Worm (Caenorhabditis elegans): ENCODE measurements around the gene fan-1.

The fan-1 gene

ce11 chrIV:6585397-6585921, 37.0 kb downstream of the fan-1 start, which contains the start of the genes F38A5.2 and dnj-11 (continued):
- TF ChIP-seq tbx-2 (tag; optimal IDR thresholded peaks at IDR 0.05) (peak; percentile 86), unc-62 (GFP tag; optimal IDR thresholded peaks at IDR 0.05) (no peak), F16B12.6 (tag; optimal IDR thresholded peaks at IDR 0.05) (peak; percentile 60), grh-1 (GFP tag; IDR thresholded peaks at IDR 0.05) (peak; percentile 74), lin-39 (tag; optimal IDR thresholded peaks at IDR 0.05) (peak; percentile 59), elt-2 (tag; optimal IDR thresholded peaks at IDR 0.05) (peak; percentile 37), unc-130 (tag; optimal IDR thresholded peaks at IDR 0.05) (peak; percentile 90), dpl-1 (GFP tag; optimal IDR thresholded peaks at IDR 0.05) (peak; percentile 79 to 86 (median 83)), nhr-77 (tag; optimal IDR thresholded peaks at IDR 0.05) (peak; percentile 77), irx-1 (tag; optimal IDR thresholded peaks at IDR 0.05) (peak; percentile 75), swsn-7 (tag; optimal IDR thresholded peaks at IDR 0.05) (peak; percentile 85), fkh-10 (GFP tag; optimal IDR thresholded peaks at IDR 0.05) (peak; percentile 65), ets-5 (GFP tag; IDR thresholded peaks at IDR 0.05) (no peak), mdl-1 (tag; optimal IDR thresholded peaks at IDR 0.05) (peak in 1 of 2 experiments; percentile 76), nhr-20 (tag; optimal IDR thresholded peaks at IDR 0.05) (peak; percentile 87), nhr-84 (tag; optimal IDR thresholded peaks at IDR 0.05) (peak; percentile 19), C34B4.2 (tag; optimal IDR thresholded peaks at IDR 0.05) (no peak), ztf-4 (tag; optimal IDR thresholded peaks at IDR 0.05) (peak; percentile 29), mef-2 (tag; optimal IDR thresholded peaks at IDR 0.05) (no peak), pag-3 (tag; optimal IDR thresholded peaks at IDR 0.05; ENCODE audit: borderline replicate concordance, insufficient read depth) (peak; percentile 26), nhr-12 (tag; optimal IDR thresholded peaks at IDR 0.05) (no peak), dsc-1 (tag; optimal IDR thresholded peaks at IDR 0.05) (peak; percentile 75), skn-1 (tag; optimal IDR thresholded peaks at IDR 0.05) (peak; percentile 90), blmp-1 (tag; optimal IDR thresholded peaks at IDR 0.05) (peak; percentile 72), efl-1 (optimal IDR thresholded peaks at IDR 0.05) (peak; percentile 88 to 90), efl-1 (GFP tag; optimal IDR thresholded peaks at IDR 0.05 in 1 of 2) (peak; percentile 83 to 98), lsy-2 (tag; optimal IDR thresholded peaks at IDR 0.05) (peak; percentile 87 to 93), nhr-47 (tag; optimal IDR thresholded peaks at IDR 0.05) (peak; percentile 88), aly-2 (tag; optimal IDR thresholded peaks at IDR 0.05) (peak; percentile 85), mab-9 (GFP tag; IDR thresholded peaks at IDR 0.05) (no peak), ztf-11 (tag; optimal IDR thresholded peaks at IDR 0.05) (peak in 1 of 2 experiments; percentile 48), efl-3 (GFP tag; optimal IDR thresholded peaks at IDR 0.05) (no peak)

ce11 chrIV:6588080-6588613, 39.7 kb downstream of the fan-1 start:
- no peak for TF ChIP-seq irx-1 (tag; optimal IDR thresholded peaks at IDR 0.05)
- TF ChIP-seq lin-13 (GFP tag; optimal IDR thresholded peaks at IDR 0.05), result no peak
- TF ChIP-seq lin-35 (GFP tag; optimal IDR thresholded peaks at IDR 0.05), result no peak
- TF ChIP-seq fkh-4 (tag; optimal IDR thresholded peaks at IDR 0.05; ENCODE audit: borderline replicate concordance), result no peak
- no peak for TF ChIP-seq elt-3 (tag; optimal IDR thresholded peaks at IDR 0.05)
- no peak for TF ChIP-seq isw-1 (GFP tag; IDR thresholded peaks at IDR 0.05)
- TF ChIP-seq tbx-2 (tag; optimal IDR thresholded peaks at IDR 0.05), result no peak
- no peak for TF ChIP-seq ztf-11 (tag; optimal IDR thresholded peaks at IDR 0.05)
- no peak for TF ChIP-seq mef-2 (tag; optimal IDR thresholded peaks at IDR 0.05)
- no peak for TF ChIP-seq nhr-11 (tag; optimal IDR thresholded peaks at IDR 0.05)
- TF ChIP-seq tlp-1 (tag; optimal IDR thresholded peaks at IDR 0.05), result no peak
- no peak for TF ChIP-seq nhr-76 (tag; optimal IDR thresholded peaks at IDR 0.05)
- TF ChIP-seq efl-3 (GFP tag; optimal IDR thresholded peaks at IDR 0.05), result no peak
- TF ChIP-seq egl-13 (tag; optimal IDR thresholded peaks at IDR 0.05), result no peak
- TF ChIP-seq lin-15B (tag; optimal IDR thresholded peaks at IDR 0.05), result no peak
- no peak for TF ChIP-seq nhr-71 (tag; optimal IDR thresholded peaks at IDR 0.05)
- no peak for TF ChIP-seq zip-4 (GFP tag; optimal IDR thresholded peaks at IDR 0.05)
- no peak for TF ChIP-seq nhr-85 (tag)
